Worm (Caenorhabditis elegans) whole organism, midembryonic: Measurements from ENCODE around the gene B0303.7.

Experiments used
- flt-1 ChIP-seq: fragments of 200-800 bp; sonication (Bioruptor generic); IDR thresholded peaks from 2 replicates; pipeline ENCODE4 v1.3.6; 2022; ENCODE audit warnings: missing genetic modification characterization, missing compliant biosample characterization
- ref-1 ChIP-seq: fragments of 200-800 bp; sonication (Bioruptor generic); conservative IDR thresholded peaks from 2 replicates; pipeline ENCODE4 v1.3.6; 2022; ENCODE audit warnings: missing genetic modification reagents, missing genetic modification characterization, missing compliant biosample characterization
- ztf-23 ChIP-seq: fragments of 200-800 bp; sonication (Bioruptor generic); IDR thresholded peaks from 2 replicates; pipeline ENCODE4 v1.3.6; 2022; ENCODE audit warnings: missing genetic modification reagents, missing genetic modification characterization, missing compliant biosample characterization

DNA sequence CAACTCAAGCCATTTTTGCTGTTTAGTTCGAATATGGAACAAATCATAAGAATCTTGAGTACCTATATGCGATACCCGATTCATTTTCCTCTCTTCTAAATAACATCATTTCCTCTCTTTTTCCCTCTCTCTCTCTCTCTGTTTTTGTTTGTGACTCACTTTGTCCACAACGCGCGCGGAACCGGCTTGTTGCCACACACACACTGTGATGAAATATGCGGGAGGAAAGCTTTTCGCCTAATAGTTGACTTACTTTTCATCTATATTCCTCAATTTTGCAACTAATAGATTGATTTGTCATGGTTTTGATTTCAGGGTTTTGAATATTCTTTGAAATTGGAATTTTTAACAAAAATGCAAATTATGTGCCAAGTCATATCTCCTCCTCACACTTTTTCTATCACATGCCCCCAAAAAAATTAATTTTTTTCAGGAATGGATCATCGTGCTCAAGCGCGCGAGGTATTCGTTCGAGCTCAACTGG lies 26.4 kb downstream of the B0303.7 start, which contains the start of gene hipr-1:
- TF ChIP-seq ref-1 (no peak), flt-1 (no peak), ztf-23 (GFP tag; lab: Robert Waterston, UW) (no peak)
